Worm (Caenorhabditis elegans): ENCODE measurements around the gene C04A11.1.

C04A11.1 gene

ce11 chrX:13670966-13671365, 10.7 kb downstream of the C04A11.1 start:
- TF ChIP-seq tra-1 (GFP tag; IDR thresholded peaks at IDR 0.05) (0 out of 2 replicates have a peak, but pooled peaks have one; percentile 32), lsy-2 (tag; optimal IDR thresholded peaks at IDR 0.05) (peak in 1 of 2 experiments; percentile 2), lin-1 (GFP tag; IDR thresholded peaks at IDR 0.05) (no peak)

- TF ChIP-seq daf-12 (tag; optimal IDR thresholded peaks at IDR 0.05) = no peak
- TF ChIP-seq nhr-111 (GFP tag; optimal IDR thresholded peaks at IDR 0.05) = no peak
- TF ChIP-seq dve-1 (tag; optimal IDR thresholded peaks at IDR 0.05; ENCODE audit: insufficient read depth) = peak; percentile 56
- TF ChIP-seq daf-16 (GFP tag; optimal IDR thresholded peaks at IDR 0.05) = no peak
- peak; percentile 81 for TF ChIP-seq daf-16 (tag; optimal IDR thresholded peaks at IDR 0.05)
- no peak for TF ChIP-seq nhr-6 (tag; optimal IDR thresholded peaks at IDR 0.05)
- peak; percentile 85 for TF ChIP-seq aha-1 (tag)
- peak; percentile 61 for TF ChIP-seq hlh-11 (tag; optimal IDR thresholded peaks at IDR 0.05)
- peak; percentile 72 for TF ChIP-seq pqm-1 (tag; optimal IDR thresholded peaks at IDR 0.05)
- TF ChIP-seq hlh-30 (tag; optimal IDR thresholded peaks at IDR 0.05; ENCODE audit: insufficient read depth) = peak; percentile 5
- TF ChIP-seq dmd-6 (GFP tag; IDR thresholded peaks at IDR 0.05) = peak; percentile 50; the same call in 1 of the 2 replicates
- peak; percentile 67 for TF ChIP-seq mxl-3 (GFP tag; optimal IDR thresholded peaks at IDR 0.05)
- peak; percentile 39 for TF ChIP-seq mes-2 (tag; optimal IDR thresholded peaks at IDR 0.05; ENCODE audit: poor library complexity, severe bottlenecking)
- peak; percentile 14 for TF ChIP-seq nhr-77 (tag; optimal IDR thresholded peaks at IDR 0.05)
- peak; percentile 76 for TF ChIP-seq nhr-28 (tag; optimal IDR thresholded peaks at IDR 0.05)
- no peak for TF ChIP-seq tag-97 (GFP tag; IDR thresholded peaks at IDR 0.05)
Observed at ce11 chrX:13672622-13673021, 12.3 kb downstream of the C04A11.1 start.

DNA sequence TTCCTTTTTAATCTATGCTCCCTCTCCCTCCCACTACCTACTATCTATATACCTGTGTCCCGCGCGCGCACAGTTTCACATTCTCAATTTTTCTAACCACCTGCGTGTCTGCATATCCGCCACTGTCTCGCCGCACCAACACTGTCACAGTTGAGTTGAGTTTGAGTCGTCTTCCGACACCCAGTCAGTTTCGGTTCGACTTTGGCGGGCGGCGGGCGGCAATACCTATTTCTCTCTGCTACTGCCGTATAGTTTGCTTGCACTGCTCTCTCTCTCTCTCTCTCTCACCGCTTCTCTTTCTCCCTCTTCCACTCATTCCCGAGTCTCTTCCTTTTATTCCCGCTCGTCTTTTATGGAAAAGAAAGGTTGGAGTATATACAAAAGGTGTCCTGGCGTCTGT, 15.1 kb downstream of the C04A11.1 start:
- TF ChIP-seq nhr-28 (tag; optimal IDR thresholded peaks at IDR 0.05) (peak; percentile 22), ztf-11 (tag; optimal IDR thresholded peaks at IDR 0.05) (no peak), ZK337.2 (GFP tag; IDR thresholded peaks at IDR 0.05) (no peak), ceh-32 (tag; optimal IDR thresholded peaks at IDR 0.05; ENCODE audit: poor library complexity) (no peak), nhr-6 (tag; optimal IDR thresholded peaks at IDR 0.05) (peak; percentile 29), cey-2 (tag; optimal IDR thresholded peaks at IDR 0.05; ENCODE audit: borderline replicate concordance, insufficient read depth) (no peak), F26F4.8 (GFP tag; conservative IDR thresholded peaks at IDR 0.05) (no peak), mes-2 (tag; optimal IDR thresholded peaks at IDR 0.05; ENCODE audit: poor library complexity, severe bottlenecking) (peak; percentile 21), pha-4 (GFP tag; IDR thresholded peaks at IDR 0.05) (peak; percentile 17; the same call in 1 of the 2 replicates), pha-4 (tag; optimal IDR thresholded peaks at IDR 0.05) (no peak), rbr-2 (tag; optimal IDR thresholded peaks at IDR 0.05) (peak; percentile 10), lir-3 (tag; optimal IDR thresholded peaks at IDR 0.05) (no peak), dve-1 (tag; optimal IDR thresholded peaks at IDR 0.05; ENCODE audit: insufficient read depth) (peak; percentile 50), ztf-7 (tag; optimal IDR thresholded peaks at IDR 0.05) (no peak), D1046.2 (GFP tag; IDR thresholded peaks at IDR 0.05) (no peak), lin-29 (GFP tag; IDR thresholded peaks at IDR 0.05) (no peak), dmd-6 (GFP tag; IDR thresholded peaks at IDR 0.05) (peak; percentile 43; the same call in 1 of the 2 replicates), nhr-48 (tag; optimal IDR thresholded peaks at IDR 0.05) (no peak), unc-130 (GFP tag; optimal IDR thresholded peaks at IDR 0.05) (no peak), daf-12 (tag; optimal IDR thresholded peaks at IDR 0.05) (no peak), nhr-102 (tag; optimal IDR thresholded peaks at IDR 0.05) (no peak), madf-5 (GFP tag; IDR thresholded peaks at IDR 0.05) (no peak), mdl-1 (tag; optimal IDR thresholded peaks at IDR 0.05) (no peak), nhr-25 (tag; optimal IDR thresholded peaks at IDR 0.05; ENCODE audit: borderline replicate concordance, insufficient read depth) (peak; percentile 24), mxl-3 (GFP tag; optimal IDR thresholded peaks at IDR 0.05) (peak; percentile 16), hlh-11 (tag; optimal IDR thresholded peaks at IDR 0.05) (peak; percentile 75), hlh-30 (tag; optimal IDR thresholded peaks at IDR 0.05; ENCODE audit: insufficient read depth) (peak; percentile 18), mep-1 (tag; optimal IDR thresholded peaks at IDR 0.05) (peak; percentile 7), Y105C5A.15 (GFP tag; IDR thresholded peaks at IDR 0.05) (no peak), set-16 (GFP tag; IDR thresholded peaks at IDR 0.05) (peak; percentile 42), unc-62 (GFP tag; optimal IDR thresholded peaks at IDR 0.05 in 1 of 2) (peak in 1 of 2 experiments; percentile 87), unc-62 (tag; optimal IDR thresholded peaks at IDR 0.05) (no peak), hmg-1.1 (GFP tag; IDR thresholded peaks at IDR 0.05) (peak; percentile 60), lin-39 (tag; optimal IDR thresholded peaks at IDR 0.05) (no peak)

Measured in whole organism, L4 larva.